Fruit fly (Drosophila melanogaster) whole organism, wandering third instar larva: Measurements from ENCODE around the gene ZC3H3.

ENCODE experiments used
- Abd-B ChIP-seq: fragments of >200 bp; optimal IDR thresholded peaks from 2 replicates; lab custom pipeline; 2017; ENCODE audit warnings: missing biosample characterization, missing genetic modification characterization
- CG32264 ChIP-seq: fragments of 200-800 bp; sonication (Bioruptor generic); optimal IDR thresholded peaks from 2 replicates; lab custom pipeline; 2016; ENCODE audit warnings: missing biosample characterization, missing genetic modification characterization
- CG9705 ChIP-seq: fragments of 200-800 bp; sonication (Bioruptor generic); optimal IDR thresholded peaks from 2 replicates; lab custom pipeline; 2018; ENCODE audit warnings: missing biosample characterization, mild to moderate bottlenecking, missing genetic modification characterization
- CrebA ChIP-seq: fragments of 200-800 bp; sonication (Bioruptor generic); optimal IDR thresholded peaks from 2 replicates; lab custom pipeline; 2016; ENCODE audit warnings: missing biosample characterization, mild to moderate bottlenecking, missing genetic modification characterization, borderline replicate concordance
- Dfd ChIP-seq: fragments of >200 bp; optimal IDR thresholded peaks from 2 replicates; lab custom pipeline; 2017; ENCODE audit warnings: missing biosample characterization, missing genetic modification characterization
- Dif ChIP-seq: fragments of 200-275, 200-300 bp; sonication (Bioruptor generic); optimal IDR thresholded peaks from 2 replicates; lab custom pipeline; 2018; ENCODE audit warnings: missing biosample characterization, missing genetic modification characterization; ENCODE audit not compliant: partially characterized antibody
- GATAd ChIP-seq: sonication (Bioruptor generic); optimal IDR thresholded peaks from 2 replicates; lab custom pipeline; 2016; ENCODE audit warnings: missing biosample characterization, missing genetic modification characterization
- HLH106 ChIP-seq: fragments of 200-800 bp; optimal IDR thresholded peaks from 3 replicates; lab custom pipeline; 2019; ENCODE audit warnings: missing biosample characterization, mild to moderate bottlenecking, missing genetic modification characterization, moderate library complexity
- Hnf4 ChIP-seq: fragments of 200-800 bp; sonication (Bioruptor generic); optimal IDR thresholded peaks from 2 replicates; lab custom pipeline; 2016; ENCODE audit warnings: missing biosample characterization, mild to moderate bottlenecking, missing genetic modification characterization
- Hr78 ChIP-seq: fragments of >200 bp; optimal IDR thresholded peaks from 2 replicates; lab custom pipeline; 2017; ENCODE audit warnings: missing biosample characterization, missing genetic modification characterization
- Hr83 ChIP-seq: fragments of 200-300 bp; sonication (Bioruptor generic); optimal IDR thresholded peaks from 2 replicates; lab custom pipeline; 2016; ENCODE audit warnings: missing biosample characterization, mild to moderate bottlenecking, missing genetic modification characterization, moderate library complexity; ENCODE audit not compliant: poor library complexity, severe bottlenecking
- Jra ChIP-seq: sonication (Bioruptor generic); optimal IDR thresholded peaks from 2 replicates; lab custom pipeline; 2016; ENCODE audit warnings: missing biosample characterization, missing genetic modification characterization
- Mio ChIP-seq: sonication (Bioruptor generic); optimal IDR thresholded peaks from 2 replicates; lab custom pipeline; 2016; ENCODE audit warnings: missing biosample characterization, missing genetic modification characterization
- Myc ChIP-seq: fragments of >200 bp; optimal IDR thresholded peaks from 2 replicates; lab custom pipeline; 2017
- N ChIP-seq: fragments of >200 bp; optimal IDR thresholded peaks from 2 replicates; lab custom pipeline; 2018; ENCODE audit warnings: missing biosample characterization, missing external identifiers, missing genetic modification characterization
- OdsH ChIP-seq: fragments of 200-800 bp; sonication (Bioruptor generic); optimal IDR thresholded peaks from 2 replicates; lab custom pipeline; 2016; ENCODE audit warnings: missing biosample characterization, mild to moderate bottlenecking, missing genetic modification characterization
- Rel ChIP-seq, 2 experiments: fragments of 200-800 bp; sonication (Bioruptor generic) in 1 of 2; optimal IDR thresholded peaks; 2 replicates in 1 of 2; 3 replicates in 1 of 2; lab custom pipeline; 2016 to 2019; ENCODE audit warnings: mild to moderate bottlenecking in 2 of 2, missing biosample characterization in 2 of 2, missing genetic modification characterization in 2 of 2, moderate library complexity in 1 of 2
- Sp1 ChIP-seq: fragments of 200-800 bp; sonication (Bioruptor generic); optimal IDR thresholded peaks from 3 replicates; lab custom pipeline; 2019; ENCODE audit warnings: missing biosample characterization, mild to moderate bottlenecking, missing genetic modification characterization, moderate library complexity
- Vsx2 ChIP-seq: fragments of 200-300, 225-300 bp; sonication (Bioruptor generic); optimal IDR thresholded peaks from 2 replicates; lab custom pipeline; 2018; ENCODE audit warnings: missing biosample characterization, missing genetic modification characterization; ENCODE audit not compliant: partially characterized antibody
- br ChIP-seq: fragments of 200-800 bp; sonication (Bioruptor generic); optimal IDR thresholded peaks from 2 replicates; lab custom pipeline; 2016; ENCODE audit warnings: missing biosample characterization, missing genetic modification characterization
- brk ChIP-seq: fragments of 200-800 bp; sonication (Bioruptor generic); optimal IDR thresholded peaks from 2 replicates; lab custom pipeline; 2016; ENCODE audit warnings: missing biosample characterization, mild to moderate bottlenecking, missing genetic modification characterization
- dl ChIP-seq, 2 experiments: fragments of 175-275, 200-275 bp in 1 of 2; fragments of 200-275 bp in 1 of 2; sonication (Bioruptor generic); optimal IDR thresholded peaks; lab custom pipeline; 2018; ENCODE audit warnings: mild to moderate bottlenecking in 2 of 2, missing biosample characterization in 2 of 2, missing genetic modification characterization in 2 of 2, moderate library complexity in 2 of 2; ENCODE audit not compliant: partially characterized antibody in 2 of 2, insufficient read depth in 1 of 2
- dmrt93B ChIP-seq: fragments of 200-800 bp; sonication (Bioruptor generic); optimal IDR thresholded peaks from 2 replicates; lab custom pipeline; 2018; ENCODE audit warnings: missing biosample characterization, mild to moderate bottlenecking, missing genetic modification characterization
- dsf ChIP-seq: sonication (Bioruptor generic); optimal IDR thresholded peaks from 2 replicates; lab custom pipeline; 2016; ENCODE audit warnings: missing biosample characterization, missing genetic modification characterization, borderline replicate concordance
- ey ChIP-seq: fragments of 200-800 bp; sonication (Bioruptor generic); optimal IDR thresholded peaks from 2 replicates; lab custom pipeline; 2016; ENCODE audit warnings: missing biosample characterization, missing genetic modification characterization
- foxo ChIP-seq, 2 experiments: fragments of 200-800 bp; sonication (Bioruptor generic); optimal IDR thresholded peaks; 2 replicates in 1 of 2; 3 replicates in 1 of 2; lab custom pipeline; 2016 to 2017; ENCODE audit warnings: missing biosample characterization in 2 of 2, missing genetic modification characterization in 2 of 2
- fru ChIP-seq: fragments of 200-800 bp; sonication (Bioruptor generic); optimal IDR thresholded peaks from 3 replicates; lab custom pipeline; 2016; ENCODE audit warnings: missing biosample characterization, mild to moderate bottlenecking, missing genetic modification characterization
- h ChIP-seq: fragments of 200-800 bp; sonication (Bioruptor generic); optimal IDR thresholded peaks from 3 replicates; lab custom pipeline; 2016; ENCODE audit warnings: missing biosample characterization, mild to moderate bottlenecking, missing genetic modification characterization
- jim ChIP-seq: fragments of 175-275, 200-325 bp; sonication (Bioruptor generic); optimal IDR thresholded peaks from 2 replicates; lab custom pipeline; 2016; ENCODE audit warnings: missing biosample characterization, mild to moderate bottlenecking, missing genetic modification characterization
- lola ChIP-seq: fragments of >200 bp; optimal IDR thresholded peaks from 2 replicates; lab custom pipeline; 2017; ENCODE audit warnings: missing biosample characterization, missing genetic modification characterization
- pan ChIP-seq: fragments of >200 bp; optimal IDR thresholded peaks from 2 replicates; lab custom pipeline; 2017
- psq ChIP-seq: fragments of 200-800 bp; sonication (Bioruptor generic); optimal IDR thresholded peaks from 3 replicates; lab custom pipeline; 2017; ENCODE audit warnings: missing biosample characterization, mild to moderate bottlenecking, missing genetic modification characterization, moderate library complexity
- rgr ChIP-seq: fragments of 200-800 bp; sonication (Bioruptor generic); optimal IDR thresholded peaks from 3 replicates; lab custom pipeline; 2016; ENCODE audit warnings: missing biosample characterization, mild to moderate bottlenecking, missing genetic modification characterization
- sage ChIP-seq: fragments of 200-800 bp; sonication (Bioruptor generic); optimal IDR thresholded peaks from 2 replicates; lab custom pipeline; 2016; ENCODE audit warnings: missing biosample characterization, mild to moderate bottlenecking, missing genetic modification characterization
- sv ChIP-seq: fragments of 200-800 bp; sonication (Bioruptor generic); optimal IDR thresholded peaks from 3 replicates; lab custom pipeline; 2016; ENCODE audit warnings: missing biosample characterization, missing genetic modification characterization
- tai ChIP-seq: sonication (Bioruptor generic); optimal IDR thresholded peaks from 2 replicates; lab custom pipeline; 2016; ENCODE audit warnings: missing biosample characterization, missing genetic modification characterization
- usp ChIP-seq: fragments of >200 bp; optimal IDR thresholded peaks from 2 replicates; lab custom pipeline; 2017; ENCODE audit warnings: missing biosample characterization, missing genetic modification characterization
- woc ChIP-seq: sonication (Bioruptor generic); optimal IDR thresholded peaks from 2 replicates; lab custom pipeline; 2016; ENCODE audit warnings: missing biosample characterization, mild to moderate bottlenecking, missing genetic modification characterization

The ZC3H3 gene

DNA sequence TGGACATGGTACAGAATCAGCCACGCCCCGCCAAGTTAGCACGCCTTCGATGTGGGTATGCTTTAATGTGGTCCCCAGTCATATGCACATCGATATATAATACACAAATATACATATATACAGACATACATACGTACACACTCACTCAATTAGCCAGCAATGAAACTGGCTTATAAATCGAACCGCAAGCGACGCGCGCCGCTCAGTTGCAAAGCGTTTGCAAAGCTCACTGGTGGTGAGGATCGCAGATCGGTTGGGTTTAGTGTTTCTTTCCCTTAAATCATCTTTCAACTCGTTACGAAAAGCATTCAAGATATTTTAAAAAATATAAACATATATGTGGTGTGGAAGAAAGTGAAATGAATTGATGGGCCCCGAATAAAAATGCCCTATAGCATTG, 19.0 kb upstream of the ZC3H3 start:
- TF ChIP-seq h (GFP tag; lab: Kevin White, UChicago) (peak; percentile 54), Myc (no peak), sage (GFP tag; lab: Kevin White, UChicago) (peak; percentile 30), HLH106 (tag; lab: Kevin White, UChicago) (peak; percentile 9), ey (GFP tag; lab: Kevin White, UChicago) (peak; percentile 25), Rel (GFP tag; optimal IDR thresholded peaks at IDR 0.05; lab: Kevin White, UChicago) (no peak), Rel (tag; optimal IDR thresholded peaks at IDR 0.05; lab: Kevin White, UChicago) (peak; percentile 14)

- TF ChIP-seq Hr78 (GFP tag; lab: Kevin White, UChicago) = no peak
- no peak for TF ChIP-seq Vsx2 (GFP tag; lab: Kevin White, UChicago)
- TF ChIP-seq foxo (GFP tag; optimal IDR thresholded peaks at IDR 0.05; lab: Kevin White, UChicago) = no peak
- TF ChIP-seq Abd-B (GFP tag; lab: Kevin White, UChicago) = no peak
- no peak for TF ChIP-seq N (GFP tag; lab: Kevin White, UChicago)
- TF ChIP-seq Myc = no peak
- no peak for TF ChIP-seq Dfd (GFP tag; lab: Kevin White, UChicago)
- no peak for TF ChIP-seq Mio (GFP tag; lab: Kevin White, UChicago)
- no peak for TF ChIP-seq usp (GFP tag; lab: Kevin White, UChicago)
Observed at dm6 chr3L:8527829-8528228, 18.3 kb upstream of the ZC3H3 start.

- TF ChIP-seq psq = peak; percentile 13
- no peak for TF ChIP-seq Myc
- TF ChIP-seq N (GFP tag; lab: Kevin White, UChicago) = no peak
- peak in 1 of 2 experiments; percentile 28 for TF ChIP-seq foxo (GFP tag; optimal IDR thresholded peaks at IDR 0.05; lab: Kevin White, UChicago)
- TF ChIP-seq rgr (GFP tag; lab: Kevin White, UChicago) = peak; percentile 56
- TF ChIP-seq GATAd (GFP tag; lab: Kevin White, UChicago) = no peak
- no peak for TF ChIP-seq dl (GFP tag; optimal IDR thresholded peaks at IDR 0.05; lab: Kevin White, UChicago; ENCODE audit: insufficient read depth in 1 of 2, partially characterized antibody in 2 of 2)
- no peak for TF ChIP-seq CG32264 (GFP tag; lab: Kevin White, UChicago)
- TF ChIP-seq Hr83 (GFP tag; lab: Kevin White, UChicago) = no peak
- TF ChIP-seq jim (GFP tag; lab: Kevin White, UChicago) = no peak
- TF ChIP-seq Sp1 (GFP tag; lab: Kevin White, UChicago) = peak; percentile 0
- TF ChIP-seq Dif (GFP tag; lab: Kevin White, UChicago) = no peak
- no peak for TF ChIP-seq sv (GFP tag; lab: Kevin White, UChicago)
- TF ChIP-seq tai (GFP tag; lab: Kevin White, UChicago) = no peak
- no peak for TF ChIP-seq Rel (GFP tag; optimal IDR thresholded peaks at IDR 0.05; lab: Kevin White, UChicago)
- peak; percentile 72 for TF ChIP-seq Rel (tag; optimal IDR thresholded peaks at IDR 0.05; lab: Kevin White, UChicago)
- TF ChIP-seq br = peak; percentile 50
- no peak for TF ChIP-seq pan
- peak; percentile 58 for TF ChIP-seq h (GFP tag; lab: Kevin White, UChicago)
- peak; percentile 58 for TF ChIP-seq fru (GFP tag; lab: Kevin White, UChicago)
- TF ChIP-seq brk (GFP tag; lab: Kevin White, UChicago) = no peak
- no peak for TF ChIP-seq Dfd (GFP tag; lab: Kevin White, UChicago)
- TF ChIP-seq dsf = no peak
- no peak for TF ChIP-seq CrebA (GFP tag; lab: Kevin White, UChicago)
- no peak for TF ChIP-seq dmrt93B (GFP tag; lab: Kevin White, UChicago)
- TF ChIP-seq Jra (GFP tag; lab: Kevin White, UChicago) = no peak
- no peak for TF ChIP-seq Hr78 (GFP tag; lab: Kevin White, UChicago)
- peak; percentile 8 for TF ChIP-seq Hnf4 (GFP tag; lab: Kevin White, UChicago)
- TF ChIP-seq CG9705 (GFP tag; lab: Kevin White, UChicago) = no peak
- no peak for TF ChIP-seq Mio (GFP tag; lab: Kevin White, UChicago)
- TF ChIP-seq Vsx2 (GFP tag; lab: Kevin White, UChicago) = no peak
- TF ChIP-seq Abd-B (GFP tag; lab: Kevin White, UChicago) = no peak
- TF ChIP-seq usp (GFP tag; lab: Kevin White, UChicago) = no peak
- TF ChIP-seq ey (GFP tag; lab: Kevin White, UChicago) = peak; percentile 45
- TF ChIP-seq woc (GFP tag; lab: Kevin White, UChicago) = no peak
- TF ChIP-seq sage (GFP tag; lab: Kevin White, UChicago) = no peak
- peak; percentile 11 for TF ChIP-seq HLH106 (tag; lab: Kevin White, UChicago)
- TF ChIP-seq lola = no peak
- peak; percentile 63 for TF ChIP-seq OdsH (GFP tag; lab: Kevin White, UChicago)
Observed at dm6 chr3L:8525691-8526421, 16.3 kb upstream of the ZC3H3 start.
